Worm (Caenorhabditis elegans): ENCODE data around the gene glb-2.

- TF ChIP-seq tab-1 (GFP tag; IDR thresholded peaks at IDR 0.05) (no peak), flt-1 (GFP tag; IDR thresholded peaks at IDR 0.05) (no peak), ztf-23 (GFP tag; IDR thresholded peaks at IDR 0.05) (no peak), ztf-29 (GFP tag; IDR thresholded peaks at IDR 0.05) (no peak)
Observed at ce11 chrIV:7228208-7228607, 34.8 kb downstream of the glb-2 start, which contains the start of gene D2024.5.
